Worm (Caenorhabditis elegans): ENCODE data around the gene C41C4.9.

DNA sequence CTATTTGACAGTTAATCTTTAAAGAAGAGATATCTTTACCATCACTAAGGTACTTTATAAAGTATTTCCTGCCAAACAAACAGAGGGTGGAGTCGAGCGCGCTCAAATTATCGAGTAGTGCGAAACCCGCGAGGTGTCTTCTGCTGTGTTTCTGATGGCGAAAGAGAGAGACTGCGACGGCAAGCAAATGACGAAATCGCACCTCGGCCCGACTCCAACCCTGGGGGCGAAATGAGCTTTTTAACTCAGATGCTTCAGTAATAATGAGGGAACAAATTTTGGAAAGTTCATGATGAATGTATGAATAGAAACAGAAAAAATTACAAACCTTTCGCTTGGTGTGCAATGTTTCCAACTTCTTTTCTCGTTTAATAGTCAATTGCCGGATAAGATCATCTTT is 15.9 kb upstream of the C41C4.9 start:
- TF ChIP-seq dao-5 (tag; optimal IDR thresholded peaks at IDR 0.05) (no peak), him-1 (tag; optimal IDR thresholded peaks at IDR 0.05) (no peak), W03F9.2 (tag; optimal IDR thresholded peaks at IDR 0.05) (peak; percentile 41)

All from whole organism, L4/young adult.